Fruit fly (Drosophila melanogaster) whole organism, embryonic: ENCODE measurements around the gene CG7557.

ENCODE experiments used
- Abd-B ChIP-seq: fragments of 200-800 bp; sonication (Bioruptor generic); optimal IDR thresholded peaks from 2 replicates; lab custom pipeline; 2018; ENCODE audit warnings: missing biosample characterization, mild to moderate bottlenecking, missing genetic modification characterization, moderate library complexity
- Awh ChIP-seq: fragments of 200-800 bp; sonication (Bioruptor generic); IDR thresholded peaks from 2 replicates; pipeline ENCODE4, ENCODE4 v1.3.6; 2022; ENCODE audit warnings: missing biosample characterization, missing genetic modification characterization
- CG1024 ChIP-seq: fragments of 200-800 bp; sonication (Bioruptor generic); IDR thresholded peaks from 2 replicates; pipeline ENCODE4 v1.3.6; 2022; ENCODE audit warnings: missing biosample characterization, missing genetic modification characterization
- CG10267 ChIP-seq: fragments of 200-800 bp; sonication (Bioruptor generic); optimal IDR thresholded peaks from 2 replicates; lab custom pipeline; 2018; ENCODE audit warnings: missing biosample characterization, mild to moderate bottlenecking, missing genetic modification characterization, moderate library complexity
- CG11696 ChIP-seq: fragments of 200-800 bp; sonication (Bioruptor generic); IDR thresholded peaks from 2 replicates; pipeline ENCODE4 v1.3.6; 2022; ENCODE audit warnings: missing biosample characterization, missing genetic modification characterization
- CG12155 ChIP-seq: fragments of 200-800 bp; sonication (Bioruptor generic); optimal IDR thresholded peaks from 3 replicates; lab custom pipeline; 2016; ENCODE audit warnings: missing biosample characterization, missing genetic modification characterization
- CG13775 ChIP-seq: fragments of 200-800 bp; sonication (Bioruptor generic); optimal IDR thresholded peaks from 3 replicates; lab custom pipeline; 2017; ENCODE audit warnings: missing biosample characterization, mild to moderate bottlenecking, missing genetic modification characterization
- CG14710 ChIP-seq: fragments of 200-800 bp; sonication (Bioruptor generic); optimal IDR thresholded peaks from 3 replicates; lab custom pipeline; 2019; ENCODE audit warnings: missing biosample characterization, mild to moderate bottlenecking, missing genetic modification characterization, moderate library complexity
- CG15011 ChIP-seq: fragments of 200-800 bp; sonication (Bioruptor generic); optimal IDR thresholded peaks from 3 replicates; lab custom pipeline; 2018; ENCODE audit warnings: missing biosample characterization, mild to moderate bottlenecking, missing genetic modification characterization
- CG16779 ChIP-seq: fragments of 200-800 bp; sonication (Bioruptor generic); IDR thresholded peaks from 2 replicates; pipeline ENCODE4 v1.3.6; 2022; ENCODE audit warnings: missing biosample characterization, missing genetic modification characterization
- CG16813 ChIP-seq: fragments of 200-800 bp; sonication (Bioruptor generic); IDR thresholded peaks from 3 replicates; pipeline ENCODE4 v1.3.6; 2022; ENCODE audit warnings: missing biosample characterization, missing genetic modification characterization; ENCODE audit not compliant: partially characterized antibody
- CG18011 ChIP-seq: fragments of 200-800 bp; sonication (Bioruptor generic); optimal IDR thresholded peaks from 2 replicates; lab custom pipeline; 2017; ENCODE audit warnings: missing biosample characterization, missing genetic modification characterization, mild to moderate bottlenecking, moderate library complexity, missing genotype
- CG3281 ChIP-seq: fragments of 200-800 bp; sonication (Bioruptor generic); optimal IDR thresholded peaks from 3 replicates; lab custom pipeline; 2017; ENCODE audit warnings: missing biosample characterization, mild to moderate bottlenecking, missing genetic modification characterization
- CG3995 ChIP-seq: fragments of 200-800 bp; sonication (Bioruptor generic); optimal IDR thresholded peaks from 3 replicates; lab custom pipeline; 2016; ENCODE audit warnings: missing biosample characterization, missing genetic modification characterization
- CG42726 ChIP-seq: fragments of 200-800 bp; sonication (Bioruptor generic); IDR thresholded peaks from 2 replicates; pipeline ENCODE4 v1.3.6; 2022; ENCODE audit warnings: missing biosample characterization, missing genetic modification characterization; ENCODE audit not compliant: partially characterized antibody
- CG4282 ChIP-seq: fragments of 200-800 bp; sonication (Bioruptor generic); optimal IDR thresholded peaks from 2 replicates; lab custom pipeline; 2016; ENCODE audit warnings: missing biosample characterization, missing genetic modification characterization
- CG4424 ChIP-seq: fragments of 200-800 bp; sonication (Bioruptor generic); optimal IDR thresholded peaks from 3 replicates; lab custom pipeline; 2016; ENCODE audit warnings: missing biosample characterization, missing genetic modification characterization
- CG7271 ChIP-seq: fragments of 200-800 bp; sonication (Bioruptor generic); optimal IDR thresholded peaks from 2 replicates; lab custom pipeline; 2018; ENCODE audit warnings: missing biosample characterization, mild to moderate bottlenecking, missing genetic modification characterization, moderate library complexity
- CG7839 ChIP-seq: fragments of 200-800 bp; sonication (Bioruptor generic); optimal IDR thresholded peaks from 3 replicates; lab custom pipeline; 2018; ENCODE audit warnings: missing biosample characterization, mild to moderate bottlenecking, missing genetic modification characterization, moderate library complexity
- Dp ChIP-seq: fragments of 200-800 bp; sonication (Bioruptor generic); optimal IDR thresholded peaks from 2 replicates; lab custom pipeline; 2018; ENCODE audit warnings: missing biosample characterization, mild to moderate bottlenecking, missing genetic modification characterization, moderate library complexity
- Drgx ChIP-seq: fragments of 200-800 bp; sonication (Bioruptor generic); IDR thresholded peaks from 2 replicates; pipeline ENCODE4 v1.3.6; 2022; ENCODE audit warnings: missing biosample characterization, missing genetic modification characterization
- H15 ChIP-seq: fragments of 200-800 bp; sonication (Bioruptor generic); IDR thresholded peaks from 3 replicates; pipeline ENCODE4 v1.3.6; 2022; ENCODE audit warnings: missing biosample characterization, missing genetic modification characterization
- HHEX ChIP-seq: fragments of 200-800 bp; sonication (Bioruptor generic); optimal IDR thresholded peaks from 3 replicates; lab custom pipeline; 2017; ENCODE audit warnings: missing biosample characterization, mild to moderate bottlenecking, missing genetic modification characterization, missing genetic modification reagents
- HLH4C ChIP-seq: fragments of 200-800 bp; sonication (Bioruptor generic); IDR thresholded peaks from 3 replicates; pipeline ENCODE4 v1.3.6; 2022; ENCODE audit warnings: missing biosample characterization, missing genetic modification characterization; ENCODE audit not compliant: partially characterized antibody
- MBD-R2 ChIP-seq: fragments of 200-800 bp; sonication (Bioruptor generic); IDR thresholded peaks from 2 replicates; pipeline ENCODE4 v1.3.6; 2022; ENCODE audit warnings: missing biosample characterization, missing genetic modification characterization
- Mad ChIP-seq: fragments of 200-800 bp; sonication (Bioruptor generic); optimal IDR thresholded peaks from 2 replicates; lab custom pipeline; 2016; ENCODE audit warnings: missing biosample characterization, missing genetic modification characterization
- Max ChIP-seq: fragments of 200-800 bp; sonication (Bioruptor generic); optimal IDR thresholded peaks from 2 replicates; lab custom pipeline; 2016; ENCODE audit warnings: missing biosample characterization, mild to moderate bottlenecking, missing genetic modification characterization
- Mrtf ChIP-seq: fragments of 200-800 bp; sonication (Bioruptor generic); IDR thresholded peaks from 3 replicates; pipeline ENCODE4 v1.3.6; 2022; ENCODE audit warnings: missing biosample characterization, missing genetic modification characterization
- Neu2 ChIP-seq: fragments of 200-800 bp; sonication (Bioruptor generic); optimal IDR thresholded peaks from 3 replicates; lab custom pipeline; 2016; ENCODE audit warnings: missing biosample characterization, missing genetic modification characterization, borderline replicate concordance
- TFAM ChIP-seq: fragments of 200-800 bp; sonication (Bioruptor generic); optimal IDR thresholded peaks from 2 replicates; lab custom pipeline; 2017; ENCODE audit warnings: missing biosample characterization, missing genetic modification characterization, inconsistent platforms
- bsh ChIP-seq, 2 experiments: fragments of 200-800 bp; sonication (Bioruptor generic); optimal IDR thresholded peaks; 2 replicates each; lab custom pipeline; 2017 to 2018; ENCODE audit warnings: mild to moderate bottlenecking in 2 of 2, missing biosample characterization in 2 of 2, missing genetic modification characterization in 2 of 2, moderate library complexity in 1 of 2
- caup ChIP-seq: fragments of 200-800 bp; sonication (Bioruptor generic); optimal IDR thresholded peaks from 3 replicates; lab custom pipeline; 2017; ENCODE audit warnings: missing biosample characterization, mild to moderate bottlenecking, missing genetic modification characterization, moderate library complexity; ENCODE audit not compliant: severe bottlenecking
- da ChIP-seq: fragments of 200-800 bp; sonication (Bioruptor generic); optimal IDR thresholded peaks from 2 replicates; lab custom pipeline; 2016; ENCODE audit warnings: missing biosample characterization, missing genetic modification characterization
- ftz-f1 ChIP-seq: fragments of 200-800 bp; sonication (Bioruptor generic); optimal IDR thresholded peaks from 2 replicates; lab custom pipeline; 2016; ENCODE audit warnings: missing biosample characterization, missing genetic modification characterization
- fu2 ChIP-seq: fragments of 200-800 bp; sonication (Bioruptor generic); optimal IDR thresholded peaks from 2 replicates; lab custom pipeline; 2016; ENCODE audit warnings: missing biosample characterization, missing genetic modification characterization
- hb ChIP-seq: fragments of 200-800 bp; sonication (Bioruptor generic); IDR thresholded peaks from 3 replicates; pipeline ENCODE4 v1.3.6; 2022; ENCODE audit warnings: missing biosample characterization, missing genetic modification characterization; ENCODE audit not compliant: partially characterized antibody
- her ChIP-seq: fragments of 200-800 bp; sonication (Bioruptor generic); optimal IDR thresholded peaks from 2 replicates; lab custom pipeline; 2016; ENCODE audit warnings: missing biosample characterization, missing genetic modification characterization
- hth ChIP-seq: fragments of >200 bp; optimal IDR thresholded peaks from 2 replicates; lab custom pipeline; 2017; ENCODE audit warnings: inconsistent platforms
- jigr1 ChIP-seq: fragments of 200-800 bp; sonication (Bioruptor generic); IDR thresholded peaks from 3 replicates; pipeline ENCODE4 v1.3.6; 2022; ENCODE audit warnings: missing biosample characterization, missing genetic modification characterization
- kay ChIP-seq: fragments of 200-800 bp; sonication (Bioruptor generic); optimal IDR thresholded peaks from 2 replicates; lab custom pipeline; 2016; ENCODE audit warnings: missing biosample characterization, missing genetic modification characterization
- pfk ChIP-seq: fragments of 200-800 bp; sonication (Bioruptor generic); optimal IDR thresholded peaks from 2 replicates; lab custom pipeline; 2018; ENCODE audit warnings: missing biosample characterization, mild to moderate bottlenecking, missing genetic modification characterization, moderate library complexity
- repo ChIP-seq: fragments of 200-800 bp; sonication (Bioruptor generic); optimal IDR thresholded peaks from 2 replicates; lab custom pipeline; 2016; ENCODE audit warnings: missing biosample characterization, missing genetic modification characterization
- schlank ChIP-seq: fragments of 200-800 bp; sonication (Bioruptor generic); optimal IDR thresholded peaks from 2 replicates; lab custom pipeline; 2018; ENCODE audit warnings: missing biosample characterization, mild to moderate bottlenecking, missing genetic modification characterization
- sens-2 ChIP-seq: fragments of 200-800 bp; sonication (Bioruptor generic); IDR thresholded peaks from 2 replicates; pipeline ENCODE4 v1.3.6; 2022; ENCODE audit warnings: missing biosample characterization, missing genetic modification characterization
- sisA ChIP-seq: fragments of 200-800 bp; sonication (Bioruptor generic); IDR thresholded peaks from 2 replicates; pipeline ENCODE4 v1.3.6; 2022; ENCODE audit warnings: missing biosample characterization, missing genetic modification characterization
- sob ChIP-seq: fragments of 200-800 bp; sonication (Bioruptor generic); IDR thresholded peaks from 2 replicates; pipeline ENCODE4 v1.3.6; 2022; ENCODE audit warnings: missing biosample characterization, missing genetic modification characterization
- ssp ChIP-seq: fragments of 200-800 bp; sonication (Bioruptor generic); IDR thresholded peaks from 2 replicates; pipeline ENCODE4 v1.3.6; 2022; ENCODE audit warnings: missing biosample characterization, missing genetic modification characterization
- tin ChIP-seq: fragments of 200-800 bp; sonication (Bioruptor generic); optimal IDR thresholded peaks from 3 replicates; lab custom pipeline; 2016; ENCODE audit warnings: missing biosample characterization, missing genetic modification characterization
- vvl ChIP-seq: fragments of 200-800 bp; sonication (Bioruptor generic); IDR thresholded peaks from 2 replicates; pipeline ENCODE4 v1.3.6; 2022; ENCODE audit warnings: missing biosample characterization, missing genetic modification characterization

Gene CG7557

dm6 chr3L:11417273-11418040 lies 27.5 kb upstream of the CG7557 start (continued):
- TF ChIP-seq jigr1 (GFP tag; lab: Robert Waterston, UW) (peak; percentile 74), CG7271 (tag; lab: Kevin White, UChicago) (peak; percentile 51), CG42726 (0 out of 2 replicates have a peak, but pooled peaks have one; percentile 5), vvl (GFP tag; lab: Robert Waterston, UW) (peak; percentile 95), HHEX (GFP tag; lab: Kevin White, UChicago) (peak; percentile 77), Abd-B (peak; percentile 82), CG18011 (GFP tag; lab: Kevin White, UChicago) (no peak), Drgx (GFP tag; lab: Robert Waterston, UW) (peak; percentile 67; the same call in 1 of the 2 replicates), CG7839 (tag; lab: Kevin White, UChicago) (peak; percentile 94), hb (peak; percentile 66), kay (GFP tag; lab: Kevin White, UChicago) (peak; percentile 46), Mrtf (GFP tag; lab: Robert Waterston, UW) (peak; percentile 88), bsh (GFP tag; optimal IDR thresholded peaks at IDR 0.05; lab: Kevin White, UChicago) (peak in 1 of 2 experiments; percentile 93), sisA (GFP tag; lab: Robert Waterston, UW) (peak; percentile 90), ftz-f1 (GFP tag; lab: Kevin White, UChicago) (no peak), Awh (peak; percentile 81), da (GFP tag; lab: Kevin White, UChicago) (peak; percentile 46), Max (GFP tag; lab: Kevin White, UChicago) (peak; percentile 84), CG14710 (peak; percentile 93), CG4424 (GFP tag; lab: Kevin White, UChicago) (peak; percentile 85), CG12155 (GFP tag; lab: Kevin White, UChicago) (peak; percentile 53), schlank (tag; lab: Kevin White, UChicago) (no peak), sob (GFP tag; lab: Robert Waterston, UW) (peak; percentile 90), MBD-R2 (GFP tag; lab: Robert Waterston, UW) (peak; percentile 61; the same call in 1 of the 2 replicates), CG3281 (GFP tag; lab: Kevin White, UChicago) (peak; percentile 86), HLH4C (peak; percentile 34; the same call in 1 of the 3 replicates), H15 (GFP tag; lab: Robert Waterston, UW) (peak; percentile 84), her (no peak), Mad (GFP tag; lab: Kevin White, UChicago) (peak; percentile 69), Neu2 (GFP tag; lab: Kevin White, UChicago) (no peak), CG1024 (GFP tag; lab: Robert Waterston, UW) (peak; percentile 51), CG4282 (GFP tag; lab: Kevin White, UChicago) (peak; percentile 91), hth (lab: Kevin White, UChicago) (no peak), CG3995 (no peak), repo (GFP tag; lab: Kevin White, UChicago) (peak; percentile 57), CG11696 (peak; percentile 77), tin (GFP tag; lab: Kevin White, UChicago) (peak; percentile 83), CG15011 (GFP tag; lab: Kevin White, UChicago) (peak; percentile 53), Dp (no peak), pfk (GFP tag; lab: Kevin White, UChicago) (no peak), CG16813 (peak; percentile 60; the same call in 2 of the 3 replicates), ssp (peak; percentile 86), caup (GFP tag; lab: Kevin White, UChicago) (peak; percentile 79), fu2 (GFP tag; lab: Kevin White, UChicago) (peak; percentile 48), CG10267 (peak; percentile 88), CG16779 (no peak), CG13775 (GFP tag; lab: Kevin White, UChicago) (peak; percentile 75), TFAM (GFP tag; lab: Kevin White, UChicago) (peak; percentile 42), sens-2 (GFP tag; lab: Robert Waterston, UW) (peak; percentile 70)
